Worm (Caenorhabditis elegans) whole organism, L2 larva: ENCODE data around the gene srlf-1.

Experiments
- ZK546.5 ChIP-seq: sonication (generic microtip); optimal IDR thresholded peaks from 2 replicates; lab custom pipeline; 2017; ENCODE audit warnings: missing biosample characterization, missing genetic modification characterization
- lin-39 ChIP-seq: fragments of 150-350 bp; optimal IDR thresholded peaks from 2 replicates; lab custom pipeline; 2014; ENCODE audit warnings: missing biosample characterization, missing genetic modification reagents, missing genetic modification characterization
- peb-1 ChIP-seq: fragments of 150-350 bp; optimal IDR thresholded peaks from 2 replicates; lab custom pipeline; 2014; ENCODE audit warnings: missing biosample characterization, missing genetic modification characterization
- sma-3 ChIP-seq: sonication (generic microtip); optimal IDR thresholded peaks from 2 replicates; lab custom pipeline; 2016; ENCODE audit warnings: missing genetic modification reagents, missing genetic modification characterization, missing compliant biosample characterization
- ztf-11 ChIP-seq: sonication (generic microtip); optimal IDR thresholded peaks from 2 replicates; lab custom pipeline; 2017; ENCODE audit warnings: missing biosample characterization, missing genetic modification characterization

- TF ChIP-seq sma-3 (GFP tag; lab: Kevin White, UChicago) (no peak), ztf-11 (tag; lab: Kevin White, UChicago) (no peak), ZK546.5 (tag; lab: Kevin White, UChicago) (no peak), peb-1 (tag; lab: Kevin White, UChicago) (no peak), lin-39 (no peak)
These were observed 18.0 kb upstream of the srlf-1 start, which contains the start of gene C06A8.6 for ce11 chrII:7772411-7772810.
